Worm (Caenorhabditis elegans) whole organism, L4/young adult: ENCODE measurements around the gene ZK177.11.

Source experiments
- W03F9.2 ChIP-seq: fragments of 150-350 bp; optimal IDR thresholded peaks from 2 replicates; lab custom pipeline; 2014; ENCODE audit warnings: missing biosample characterization, missing genetic modification characterization
- dao-5 ChIP-seq: sonication (generic microtip); optimal IDR thresholded peaks from 2 replicates; lab custom pipeline; 2016; ENCODE audit warnings: missing genotype, missing genetic modification characterization, moderate library complexity, missing compliant biosample characterization
- him-1 ChIP-seq: sonication (generic microtip); optimal IDR thresholded peaks from 2 replicates; lab custom pipeline; 2016; ENCODE audit warnings: missing genotype, missing genetic modification reagents, missing genetic modification characterization, missing compliant biosample characterization

The ZK177.11 gene

DNA sequence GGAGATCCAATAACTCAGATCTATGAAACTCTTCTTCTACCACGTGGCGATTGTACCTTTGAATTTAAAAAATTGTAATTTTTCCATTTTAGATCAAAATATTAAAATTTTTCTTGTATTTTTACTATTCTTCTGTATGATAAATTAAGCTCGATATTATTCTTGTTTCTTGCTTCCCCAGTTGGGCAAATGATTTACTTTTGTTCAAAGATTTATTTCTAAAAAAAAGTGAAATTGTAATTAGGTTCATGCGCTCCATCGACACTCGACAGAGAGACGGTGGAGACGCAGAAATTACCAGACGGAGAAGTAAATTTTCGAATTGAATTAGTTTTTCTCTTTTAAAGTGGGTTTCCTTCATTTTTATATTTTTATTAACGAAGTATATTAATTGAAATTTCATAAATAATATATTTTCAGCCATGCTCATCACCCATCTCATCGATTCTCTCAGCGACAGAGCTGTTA lies 16.9 kb upstream of the ZK177.11 start, which contains the start of gene npp-24:
Gene npp-24, plus strand, starts transcription at position 51 of the 468 bp plus-strand sequence.
- TF ChIP-seq dao-5 (tag; lab: Kevin White, UChicago) = no peak
- TF ChIP-seq W03F9.2 = no peak
- no peak for TF ChIP-seq him-1 (tag; lab: Kevin White, UChicago)

DNA sequence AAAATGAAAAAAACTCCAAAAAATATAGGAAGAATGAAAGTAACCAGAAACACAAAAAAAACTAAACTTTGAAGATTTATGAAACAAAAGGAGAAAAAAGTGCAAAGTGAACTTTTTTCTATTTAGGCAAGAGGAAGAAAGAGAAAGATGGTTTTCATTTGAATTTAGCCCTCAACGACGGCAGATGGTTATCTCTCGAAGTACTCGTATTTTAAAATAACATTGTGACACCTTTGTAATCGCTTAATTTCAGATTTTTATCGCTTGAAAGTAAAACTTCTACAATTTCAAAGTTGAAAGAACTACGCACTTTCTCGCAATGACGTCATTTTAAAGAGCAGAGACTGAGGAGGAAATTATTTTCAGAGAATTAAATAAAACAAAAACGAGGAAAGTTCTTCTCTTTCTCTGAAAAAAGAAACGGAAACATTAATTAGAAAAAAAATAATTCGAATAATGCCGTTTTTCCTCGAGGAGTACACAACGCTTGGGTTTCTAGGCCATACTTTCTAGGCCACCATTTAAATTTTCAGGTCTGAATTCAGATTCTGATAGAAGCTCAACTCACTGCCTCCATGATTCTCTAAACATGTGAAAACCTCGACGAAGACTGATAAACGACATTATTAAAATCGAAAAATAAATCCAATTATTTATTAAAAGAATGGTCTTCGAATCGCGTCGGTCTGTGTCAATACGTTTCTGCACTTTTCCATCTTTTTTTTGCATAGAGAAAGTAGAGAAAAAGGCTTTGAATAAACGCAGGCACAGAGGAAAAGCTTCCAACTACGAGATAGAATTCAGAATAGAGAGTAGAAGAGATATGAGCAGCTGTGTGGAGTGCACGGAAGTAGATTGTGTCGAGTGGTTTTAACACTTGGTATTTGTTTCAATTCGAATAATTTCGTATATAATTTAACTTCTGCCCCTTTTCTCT lies 11.1 kb upstream of the ZK177.11 start:
- no peak for TF ChIP-seq W03F9.2
- TF ChIP-seq dao-5 (tag; lab: Kevin White, UChicago) = no peak
- no peak for TF ChIP-seq him-1 (tag; lab: Kevin White, UChicago)

DNA sequence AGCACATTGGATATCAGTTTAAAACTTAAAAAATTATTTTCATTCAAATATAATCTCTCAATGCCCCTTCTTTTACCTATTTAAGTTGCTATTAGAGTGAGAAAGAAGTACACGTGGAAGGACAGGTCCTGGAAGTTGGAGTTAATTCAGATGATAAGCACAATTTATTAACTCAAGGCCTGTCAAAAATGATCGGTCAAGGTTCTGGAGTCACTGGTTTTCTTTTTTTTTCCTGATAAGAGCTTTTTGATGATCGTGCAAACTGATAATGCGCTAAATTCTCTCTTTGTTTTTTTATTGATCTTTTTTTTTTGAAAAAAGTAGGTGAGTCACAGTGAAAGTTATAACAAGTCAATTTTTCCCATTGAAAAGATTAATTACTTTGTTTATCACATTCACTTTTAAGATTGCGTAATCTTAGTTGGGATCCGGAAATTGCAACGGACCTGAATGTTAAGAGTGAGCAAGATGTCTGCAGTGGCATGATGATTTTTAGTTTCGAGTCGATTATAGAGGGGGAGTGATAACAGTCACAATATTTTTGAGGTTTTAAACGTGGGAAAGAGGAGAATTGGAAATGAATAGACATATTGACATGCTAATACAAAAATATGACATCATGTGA lies 10.2 kb upstream of the ZK177.11 start:
- TF ChIP-seq W03F9.2 (no peak), him-1 (tag; lab: Kevin White, UChicago) (no peak), dao-5 (tag; lab: Kevin White, UChicago) (no peak)

DNA sequence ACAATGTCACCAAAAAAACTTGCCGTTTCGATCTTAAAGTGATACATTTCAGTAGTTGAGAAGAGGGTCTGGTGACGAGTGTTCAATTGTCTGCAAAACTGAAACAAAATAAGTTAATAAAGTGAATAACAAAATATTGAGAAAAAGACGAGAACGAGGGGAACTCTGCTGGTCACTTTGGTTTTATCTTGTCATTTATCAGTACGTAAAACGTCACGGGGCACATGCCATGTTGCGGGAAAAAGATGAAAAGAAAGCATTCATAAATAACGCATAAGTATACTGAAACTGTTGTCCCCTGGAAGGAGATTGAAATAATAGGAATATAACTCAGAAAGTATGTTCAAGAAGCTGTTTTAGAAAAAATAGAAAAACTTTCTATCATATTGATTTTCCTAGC lies 7.9 kb upstream of the ZK177.11 start, which contains the start of gene sahd-1:
Gene sahd-1, minus strand, starts transcription at position 100 of the 400 bp plus-strand sequence.
- TF ChIP-seq him-1 (tag; lab: Kevin White, UChicago) (no peak), W03F9.2 (no peak), dao-5 (tag; lab: Kevin White, UChicago) (no peak)

DNA sequence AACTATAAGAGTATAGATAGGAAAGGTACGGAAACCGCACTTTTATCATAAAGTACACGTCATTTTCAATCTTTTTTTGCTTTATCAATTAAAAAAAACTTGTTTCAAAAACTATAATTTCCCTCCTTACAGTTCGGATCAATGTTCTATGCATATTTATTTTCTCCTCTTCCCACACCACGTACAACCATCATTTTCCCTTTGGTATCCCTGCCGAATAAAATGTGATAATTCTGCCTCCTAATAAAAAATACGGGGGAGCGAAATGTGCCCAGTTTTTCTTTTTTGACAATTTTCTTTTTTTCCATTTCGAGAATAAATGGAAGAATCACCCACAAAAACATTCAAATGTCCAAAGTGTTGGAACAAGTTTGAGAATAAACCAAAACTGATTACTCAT lies 7.2 kb upstream of the ZK177.11 start, which contains the start of gene ZK177.3:
Gene ZK177.3, plus strand, starts transcription at position 301 of the 400 bp plus-strand sequence.
- TF ChIP-seq W03F9.2 (no peak), dao-5 (tag; lab: Kevin White, UChicago) (no peak), him-1 (tag; lab: Kevin White, UChicago) (no peak)

- no peak for TF ChIP-seq dao-5 (tag; lab: Kevin White, UChicago)
- TF ChIP-seq him-1 (tag; lab: Kevin White, UChicago) = no peak
- TF ChIP-seq W03F9.2 = no peak
Observed at ce11 chrII:5517643-5518042, 5.1 kb upstream of the ZK177.11 start, which contains the start of gene ZK177.9. TSS of gene ZK177.9 (minus strand) at chrII:5517743.

DNA sequence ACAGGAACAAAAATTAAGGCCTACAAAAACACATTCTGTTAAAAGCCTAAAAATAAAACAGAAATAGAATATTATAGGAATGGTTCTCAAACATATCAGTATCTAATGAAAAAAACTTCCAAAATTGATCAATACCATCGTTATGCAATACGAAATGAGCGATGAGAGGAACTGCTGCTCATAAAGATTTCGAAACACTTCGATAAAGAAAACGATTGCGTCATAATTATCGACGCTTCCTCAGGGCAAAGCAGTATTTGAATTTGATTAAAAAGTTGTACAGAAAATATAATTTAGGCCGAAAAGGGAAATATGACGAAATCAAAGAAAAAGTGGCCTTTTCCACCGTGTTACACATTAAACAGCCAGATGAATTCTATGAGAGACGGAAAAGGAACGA lies 4.7 kb upstream of the ZK177.11 start:
- no peak for TF ChIP-seq W03F9.2
- TF ChIP-seq dao-5 (tag; lab: Kevin White, UChicago) = no peak

ce11 chrII:5518910-5519309 lies 3.8 kb upstream of the ZK177.11 start, which contains the start of gene ZK177.2:
TSS of gene ZK177.2 (plus strand) at chrII:5519210.
- TF ChIP-seq dao-5 (tag; lab: Kevin White, UChicago) (no peak), him-1 (tag; lab: Kevin White, UChicago) (no peak), W03F9.2 (no peak)

DNA sequence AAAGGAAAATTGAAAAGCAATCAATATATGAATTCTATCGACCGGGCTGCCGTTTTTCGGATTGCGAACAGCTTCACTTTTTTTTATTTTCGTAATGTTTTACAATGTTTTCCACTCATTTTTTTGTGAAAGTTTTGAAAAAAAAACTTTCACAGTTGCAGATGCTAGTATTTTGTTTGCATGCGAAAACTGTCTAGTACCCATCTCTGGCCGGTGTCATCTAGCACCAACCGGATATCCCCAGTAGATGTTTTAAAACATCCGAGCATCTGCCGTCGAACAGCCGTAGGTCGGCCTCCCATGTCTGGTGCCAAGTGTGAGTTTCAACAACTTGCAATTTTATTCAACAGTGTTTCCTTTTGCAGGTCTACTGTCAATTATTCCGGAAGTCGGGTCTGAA lies 1.3 kb upstream of the ZK177.11 start, which contains the start of gene ZK177.12:
Gene ZK177.12, plus strand, starts transcription at position 301 of the 400 bp plus-strand sequence.
- TF ChIP-seq W03F9.2 (no peak), him-1 (tag; lab: Kevin White, UChicago) (no peak), dao-5 (tag; lab: Kevin White, UChicago) (no peak)

ce11 chrII:5525297-5525696 lies 2.6 kb downstream of the ZK177.11 start, which contains the start of gene tbx-35:
TSS of gene tbx-35 (minus strand) at chrII:5525397.
- no peak for TF ChIP-seq dao-5 (tag; lab: Kevin White, UChicago)
- TF ChIP-seq W03F9.2 = no peak
- no peak for TF ChIP-seq him-1 (tag; lab: Kevin White, UChicago)

ce11 chrII:5527841-5528240 lies 5.1 kb downstream of the ZK177.11 start, which contains the start of gene ZK177.1:
TSS of gene ZK177.1 (plus strand) at chrII:5528141.
- TF ChIP-seq dao-5 (tag; lab: Kevin White, UChicago) (no peak), W03F9.2 (no peak), him-1 (tag; lab: Kevin White, UChicago) (no peak)

ce11 chrII:5531855-5532328 lies 9.2 kb downstream of the ZK177.11 start, which contains the start of gene C17C3.9:
TSS of gene C17C3.9 (minus strand) at chrII:5532278.
- TF ChIP-seq W03F9.2 (no peak), dao-5 (tag; lab: Kevin White, UChicago) (no peak), him-1 (tag; lab: Kevin White, UChicago) (no peak)

DNA sequence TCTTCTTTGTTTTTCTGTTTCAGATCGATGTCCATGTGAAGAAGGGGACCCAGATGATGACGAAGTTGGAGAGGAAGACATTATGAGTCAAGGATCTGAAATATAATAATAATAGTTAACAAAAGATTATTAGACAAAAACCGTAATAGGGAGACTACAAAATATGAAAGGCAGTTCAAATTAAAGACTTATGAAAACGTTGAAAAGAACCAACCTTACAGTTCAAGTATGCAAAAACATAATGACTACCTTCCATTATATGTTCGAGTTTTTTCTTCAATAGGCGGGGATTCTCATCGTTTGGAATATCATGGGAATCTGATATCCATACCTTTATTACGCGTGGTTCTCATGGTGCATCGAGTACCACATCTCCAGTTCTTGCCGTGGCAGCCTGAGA lies 10.9 kb downstream of the ZK177.11 start, which contains the start of gene hlh-26:
Gene hlh-26, minus strand, starts transcription at position 101 of the 400 bp plus-strand sequence.
- TF ChIP-seq dao-5 (tag; lab: Kevin White, UChicago) (no peak), him-1 (tag; lab: Kevin White, UChicago) (no peak), W03F9.2 (no peak)
